Worm (Caenorhabditis elegans): ENCODE measurements around the gene lgc-58.

ce11 chrX:6129277-6129676 is 54.0 kb downstream of the lgc-58 start:
- TF ChIP-seq skn-1 (tag; optimal IDR thresholded peaks at IDR 0.05): no peak
- no peak for TF ChIP-seq lin-39 (tag; optimal IDR thresholded peaks at IDR 0.05)
- peak; percentile 5 for TF ChIP-seq nhr-6 (tag; optimal IDR thresholded peaks at IDR 0.05)
- no peak for TF ChIP-seq zip-2 (tag; optimal IDR thresholded peaks at IDR 0.05)
- no peak for TF ChIP-seq nhr-237 (tag; optimal IDR thresholded peaks at IDR 0.05)

Data from whole organism, L4 larva.